Worm (Caenorhabditis elegans) whole organism, late embryonic: ENCODE results near the gene R12B2.8.

Experiments
- C08G9.2 ChIP-seq: sonication (generic microtip); optimal IDR thresholded peaks from 2 replicates; lab custom pipeline; 2016; ENCODE audit warnings: mild to moderate bottlenecking, missing genetic modification characterization, moderate library complexity, missing compliant biosample characterization
- C38D4.7 ChIP-seq: fragments of 200-800 bp; sonication (Bioruptor generic); optimal IDR thresholded peaks from 2 replicates; lab custom pipeline; 2018; ENCODE audit warnings: mild to moderate bottlenecking, missing genetic modification characterization, moderate library complexity, missing compliant biosample characterization
- K02D7.2 ChIP-seq: sonication (generic microtip); optimal IDR thresholded peaks from 2 replicates; lab custom pipeline; 2017; ENCODE audit warnings: mild to moderate bottlenecking, missing genetic modification characterization, missing compliant biosample characterization
- T23F11.4 ChIP-seq: fragments of 200-800 bp; sonication (Bioruptor generic); optimal IDR thresholded peaks from 2 replicates; lab custom pipeline; 2018; ENCODE audit warnings: mild to moderate bottlenecking, missing genetic modification characterization, missing compliant biosample characterization
- ceh-14 ChIP-seq: sonication (generic microtip); optimal IDR thresholded peaks from 2 replicates; lab custom pipeline; 2016; ENCODE audit warnings: missing genotype, missing genetic modification characterization, missing compliant biosample characterization
- ceh-18 ChIP-seq: sonication (generic microtip); optimal IDR thresholded peaks from 2 replicates; lab custom pipeline; 2016; ENCODE audit warnings: missing genetic modification characterization, missing compliant biosample characterization
- ceh-2 ChIP-seq: sonication (generic microtip); optimal IDR thresholded peaks from 2 replicates; lab custom pipeline; 2016; ENCODE audit warnings: missing genotype, missing genetic modification characterization, missing compliant biosample characterization
- ceh-31 ChIP-seq: sonication (generic microtip); optimal IDR thresholded peaks from 2 replicates; lab custom pipeline; 2016; ENCODE audit warnings: missing genetic modification characterization, missing compliant biosample characterization
- ceh-45 ChIP-seq: fragments of 200-800 bp; sonication (Bioruptor generic); IDR thresholded peaks from 2 replicates; pipeline ENCODE4 v1.3.6; 2022; ENCODE audit warnings: missing genetic modification reagents, missing genetic modification characterization, missing compliant biosample characterization
- ceh-6 ChIP-seq: fragments of 200-800 bp; sonication (Bioruptor generic); optimal IDR thresholded peaks from 2 replicates; lab custom pipeline; 2018; ENCODE audit warnings: mild to moderate bottlenecking, missing genetic modification characterization, missing compliant biosample characterization
- dve-1 ChIP-seq: sonication (generic microtip); optimal IDR thresholded peaks from 2 replicates; lab custom pipeline; 2017; ENCODE audit warnings: antibody characterized with exemption, mild to moderate bottlenecking, missing genetic modification characterization, missing compliant biosample characterization
- elt-4 ChIP-seq: sonication (generic microtip); optimal IDR thresholded peaks from 2 replicates; lab custom pipeline; 2016; ENCODE audit warnings: missing genetic modification characterization, missing compliant biosample characterization
- ets-4 ChIP-seq: sonication (generic microtip); optimal IDR thresholded peaks from 2 replicates; lab custom pipeline; 2016; ENCODE audit warnings: missing genetic modification characterization, missing compliant biosample characterization
- eyg-1 ChIP-seq: sonication (generic microtip); optimal IDR thresholded peaks from 2 replicates; lab custom pipeline; 2016; ENCODE audit warnings: missing genotype, missing genetic modification characterization, missing compliant biosample characterization
- fax-1 ChIP-seq: sonication (generic microtip); optimal IDR thresholded peaks from 2 replicates; lab custom pipeline; 2016; ENCODE audit warnings: missing genotype, missing genetic modification characterization, missing compliant biosample characterization
- fkh-6 ChIP-seq: sonication (generic microtip); optimal IDR thresholded peaks from 2 replicates; lab custom pipeline; 2016; ENCODE audit warnings: missing genetic modification characterization, missing compliant biosample characterization
- gmeb-2 ChIP-seq: sonication (generic microtip); optimal IDR thresholded peaks from 2 replicates; lab custom pipeline; 2016; ENCODE audit warnings: missing genetic modification characterization, inconsistent platforms, missing compliant biosample characterization
- hlh-13 ChIP-seq: fragments of 200-800 bp; sonication (Bioruptor generic); optimal IDR thresholded peaks from 2 replicates; lab custom pipeline; 2018; ENCODE audit warnings: mild to moderate bottlenecking, missing genetic modification characterization, missing compliant biosample characterization
- hlh-30 ChIP-seq: sonication (generic microtip); optimal IDR thresholded peaks from 2 replicates; lab custom pipeline; 2017; ENCODE audit warnings: antibody characterized with exemption, missing genetic modification characterization, missing compliant biosample characterization; ENCODE audit not compliant: insufficient read depth
- lin-11 ChIP-seq: fragments of 200-800 bp; sonication (Bioruptor generic); optimal IDR thresholded peaks from 2 replicates; lab custom pipeline; 2018; ENCODE audit warnings: mild to moderate bottlenecking, missing genetic modification characterization, missing compliant biosample characterization
- mec-3 ChIP-seq: sonication (generic microtip); optimal IDR thresholded peaks from 2 replicates; lab custom pipeline; 2016; ENCODE audit warnings: borderline replicate concordance, missing genetic modification characterization, missing compliant biosample characterization
- nfya-1 ChIP-seq: sonication (generic microtip); optimal IDR thresholded peaks from 2 replicates; lab custom pipeline; 2017; ENCODE audit warnings: missing genetic modification characterization, mild to moderate bottlenecking, missing compliant biosample characterization, antibody characterized with exemption, moderate library complexity
- nhr-11 ChIP-seq: fragments of 150-350 bp; optimal IDR thresholded peaks from 2 replicates; lab custom pipeline; 2014; ENCODE audit warnings: missing biosample characterization, missing genetic modification characterization
- npax-4 ChIP-seq: sonication (generic microtip); optimal IDR thresholded peaks from 2 replicates; lab custom pipeline; 2016; ENCODE audit warnings: missing genetic modification characterization, missing compliant biosample characterization
- pax-1 ChIP-seq: fragments of 150-350 bp; optimal IDR thresholded peaks from 2 replicates; lab custom pipeline; 2014; ENCODE audit warnings: missing biosample characterization, missing genetic modification characterization
- pha-2 ChIP-seq: sonication (generic microtip); optimal IDR thresholded peaks from 2 replicates; lab custom pipeline; 2017; ENCODE audit warnings: mild to moderate bottlenecking, missing genetic modification characterization, missing compliant biosample characterization
- pros-1 ChIP-seq: fragments of 150-350 bp; optimal IDR thresholded peaks from 2 replicates; lab custom pipeline; 2014; ENCODE audit warnings: missing biosample characterization, missing genetic modification reagents, missing genetic modification characterization
- ref-2 ChIP-seq: sonication (generic microtip); optimal IDR thresholded peaks from 2 replicates; lab custom pipeline; 2016; ENCODE audit warnings: missing genetic modification characterization, missing compliant biosample characterization
- syd-9 ChIP-seq: sonication (generic microtip); optimal IDR thresholded peaks from 2 replicates; lab custom pipeline; 2016; ENCODE audit warnings: mild to moderate bottlenecking, missing genetic modification characterization, moderate library complexity, missing compliant biosample characterization
- tbx-2 ChIP-seq: sonication (generic microtip); optimal IDR thresholded peaks from 2 replicates; lab custom pipeline; 2016; ENCODE audit warnings: missing genetic modification characterization, missing compliant biosample characterization
- ttx-3 ChIP-seq: sonication (generic microtip); optimal IDR thresholded peaks from 2 replicates; lab custom pipeline; 2016; ENCODE audit warnings: missing genetic modification reagents, missing genetic modification characterization, missing compliant biosample characterization
- unc-3 ChIP-seq, 2 experiments: fragments of 200-800 bp in 1 of 2; sonication (Bioruptor generic) in 1 of 2; sonication (generic microtip) in 1 of 2; conservative IDR thresholded peaks in 1 of 2; optimal IDR thresholded peaks in 1 of 2; 2 replicates each; pipeline versions ENCODE4 v1.3.6 to Lab custom; 2016 to 2022; ENCODE audit warnings: missing compliant biosample characterization in 2 of 2, missing genetic modification characterization in 2 of 2, missing genetic modification reagents in 1 of 2
- unc-42 ChIP-seq: sonication (generic microtip); optimal IDR thresholded peaks from 2 replicates; lab custom pipeline; 2016; ENCODE audit warnings: missing genotype, missing genetic modification characterization, missing compliant biosample characterization
- unc-55 ChIP-seq: sonication (generic microtip); optimal IDR thresholded peaks from 2 replicates; lab custom pipeline; 2017; ENCODE audit warnings: missing biosample characterization, missing genetic modification reagents, missing genetic modification characterization
- zip-5 ChIP-seq: sonication (generic microtip); optimal IDR thresholded peaks from 2 replicates; lab custom pipeline; 2016; ENCODE audit warnings: missing genetic modification characterization, missing compliant biosample characterization

Gene R12B2.8

ce11 chrIII:5841676-5842075 is 18.0 kb downstream of the R12B2.8 start:
- TF ChIP-seq ttx-3 (tag; lab: Kevin White, UChicago) (no peak), hlh-30 (tag; lab: Kevin White, UChicago) (peak; percentile 51), ceh-2 (tag; lab: Kevin White, UChicago) (no peak), fkh-6 (tag; lab: Kevin White, UChicago) (no peak), unc-3 (GFP tag; conservative IDR thresholded peaks at IDR 0.05; lab: Robert Waterston, UW) (no peak), unc-3 (tag; optimal IDR thresholded peaks at IDR 0.05; lab: Kevin White, UChicago) (no peak), ceh-6 (GFP tag; lab: Kevin White, UChicago) (no peak)

- peak; percentile 27 for TF ChIP-seq ceh-31 (tag; lab: Kevin White, UChicago)
- TF ChIP-seq ceh-45 (GFP tag; lab: Robert Waterston, UW) = 0 out of 2 replicates have a peak, but pooled peaks have one; percentile 39
- no peak for TF ChIP-seq fkh-6 (tag; lab: Kevin White, UChicago)
- no peak for TF ChIP-seq pha-2 (tag; lab: Kevin White, UChicago)
- TF ChIP-seq hlh-13 = no peak
- peak; percentile 53 for TF ChIP-seq ets-4 (tag; lab: Kevin White, UChicago)
These were observed 19.2 kb downstream of the R12B2.8 start for ce11 chrIII:5842920-5843319.

ce11 chrIII:5843662-5844061 is 19.9 kb downstream of the R12B2.8 start:
- TF ChIP-seq ref-2 (tag; lab: Kevin White, UChicago) (peak; percentile 11), lin-11 (tag; lab: Kevin White, UChicago) (no peak), ets-4 (tag; lab: Kevin White, UChicago) (peak; percentile 56), dve-1 (tag; lab: Kevin White, UChicago) (no peak), tbx-2 (tag; lab: Kevin White, UChicago) (peak; percentile 16), ceh-18 (tag; lab: Kevin White, UChicago) (peak; percentile 17), K02D7.2 (tag; lab: Kevin White, UChicago) (no peak)

- no peak for TF ChIP-seq C38D4.7 (GFP tag; lab: Kevin White, UChicago)
- no peak for TF ChIP-seq syd-9 (tag; lab: Kevin White, UChicago)
- no peak for TF ChIP-seq zip-5
- TF ChIP-seq ceh-6 (GFP tag; lab: Kevin White, UChicago) = no peak
- TF ChIP-seq nhr-11 (tag; lab: Kevin White, UChicago) = no peak
- peak; percentile 29 for TF ChIP-seq tbx-2 (tag; lab: Kevin White, UChicago)
- no peak for TF ChIP-seq eyg-1 (tag; lab: Kevin White, UChicago)
- TF ChIP-seq C08G9.2 (tag; lab: Kevin White, UChicago) = no peak
- no peak for TF ChIP-seq ref-2 (tag; lab: Kevin White, UChicago)
- no peak for TF ChIP-seq fkh-6 (tag; lab: Kevin White, UChicago)
- no peak for TF ChIP-seq fax-1
- TF ChIP-seq dve-1 (tag; lab: Kevin White, UChicago) = no peak
- peak; percentile 4 for TF ChIP-seq ceh-14 (tag; lab: Kevin White, UChicago)
- no peak for TF ChIP-seq elt-4 (tag; lab: Kevin White, UChicago)
- TF ChIP-seq unc-42 (tag; lab: Kevin White, UChicago) = peak; percentile 83
- TF ChIP-seq ceh-18 (tag; lab: Kevin White, UChicago) = peak; percentile 20
- peak; percentile 21 for TF ChIP-seq unc-55 (GFP tag; lab: Kevin White, UChicago)
- TF ChIP-seq pax-1 (tag; lab: Kevin White, UChicago) = no peak
- TF ChIP-seq nfya-1 (tag; lab: Kevin White, UChicago) = peak; percentile 38
- no peak for TF ChIP-seq pros-1 (tag; lab: Kevin White, UChicago)
- peak; percentile 58 for TF ChIP-seq ceh-31 (tag; lab: Kevin White, UChicago)
- TF ChIP-seq ceh-45 (GFP tag; lab: Robert Waterston, UW) = no peak
- TF ChIP-seq, all 69 proteins: peak for 7
These were observed 21.8 kb downstream of the R12B2.8 start for ce11 chrIII:5845483-5845882.

ce11 chrIII:5846412-5846811 is 22.7 kb downstream of the R12B2.8 start:
- TF ChIP-seq ceh-18 (tag; lab: Kevin White, UChicago) (peak; percentile 0), npax-4 (tag; lab: Kevin White, UChicago) (no peak), mec-3 (tag; lab: Kevin White, UChicago) (no peak), unc-42 (tag; lab: Kevin White, UChicago) (peak; percentile 38), gmeb-2 (tag; lab: Kevin White, UChicago) (no peak), K02D7.2 (tag; lab: Kevin White, UChicago) (no peak), T23F11.4 (GFP tag; lab: Kevin White, UChicago) (no peak)
